Worm (Caenorhabditis elegans) whole organism, late embryonic: Measurements from ENCODE around the gene skr-10.
A peak's percentile ranks its signal among the peaks of the same experiment; 100 is the strongest.

Experiments
- C08G9.2 ChIP-seq: sonication (generic microtip); optimal IDR thresholded peaks from 2 replicates; lab custom pipeline; 2016; ENCODE audit warnings: mild to moderate bottlenecking, missing genetic modification characterization, moderate library complexity, missing compliant biosample characterization
- K02D7.2 ChIP-seq: sonication (generic microtip); optimal IDR thresholded peaks from 2 replicates; lab custom pipeline; 2017; ENCODE audit warnings: mild to moderate bottlenecking, missing genetic modification characterization, missing compliant biosample characterization
- T23F11.4 ChIP-seq: fragments of 200-800 bp; sonication (Bioruptor generic); optimal IDR thresholded peaks from 2 replicates; lab custom pipeline; 2018; ENCODE audit warnings: mild to moderate bottlenecking, missing genetic modification characterization, missing compliant biosample characterization
- Y22D7AL.16 ChIP-seq: sonication (generic microtip); optimal IDR thresholded peaks from 2 replicates; lab custom pipeline; 2016; ENCODE audit warnings: missing genetic modification characterization, missing compliant biosample characterization
- ceh-2 ChIP-seq: sonication (generic microtip); optimal IDR thresholded peaks from 2 replicates; lab custom pipeline; 2016; ENCODE audit warnings: missing genotype, missing genetic modification characterization, missing compliant biosample characterization
- ceh-22 ChIP-seq: sonication (generic microtip); optimal IDR thresholded peaks from 2 replicates; lab custom pipeline; 2017; ENCODE audit warnings: missing biosample characterization, missing genetic modification characterization
- ceh-31 ChIP-seq: sonication (generic microtip); optimal IDR thresholded peaks from 2 replicates; lab custom pipeline; 2016; ENCODE audit warnings: missing genetic modification characterization, missing compliant biosample characterization
- ceh-34 ChIP-seq: sonication (generic microtip); optimal IDR thresholded peaks from 2 replicates; lab custom pipeline; 2016; ENCODE audit warnings: mild to moderate bottlenecking, missing genetic modification characterization, missing compliant biosample characterization
- ceh-45 ChIP-seq: fragments of 200-800 bp; sonication (Bioruptor generic); IDR thresholded peaks from 2 replicates; pipeline ENCODE4 v1.3.6; 2022; ENCODE audit warnings: missing genetic modification reagents, missing genetic modification characterization, missing compliant biosample characterization
- ceh-6 ChIP-seq: fragments of 200-800 bp; sonication (Bioruptor generic); optimal IDR thresholded peaks from 2 replicates; lab custom pipeline; 2018; ENCODE audit warnings: mild to moderate bottlenecking, missing genetic modification characterization, missing compliant biosample characterization
- che-1 ChIP-seq: sonication (generic microtip); optimal IDR thresholded peaks from 2 replicates; lab custom pipeline; 2016; ENCODE audit warnings: mild to moderate bottlenecking, missing genetic modification characterization, missing compliant biosample characterization
- elt-4 ChIP-seq: sonication (generic microtip); optimal IDR thresholded peaks from 2 replicates; lab custom pipeline; 2016; ENCODE audit warnings: missing genetic modification characterization, missing compliant biosample characterization
- ets-4 ChIP-seq: sonication (generic microtip); optimal IDR thresholded peaks from 2 replicates; lab custom pipeline; 2016; ENCODE audit warnings: missing genetic modification characterization, missing compliant biosample characterization
- eyg-1 ChIP-seq: sonication (generic microtip); optimal IDR thresholded peaks from 2 replicates; lab custom pipeline; 2016; ENCODE audit warnings: missing genotype, missing genetic modification characterization, missing compliant biosample characterization
- fax-1 ChIP-seq: sonication (generic microtip); optimal IDR thresholded peaks from 2 replicates; lab custom pipeline; 2016; ENCODE audit warnings: missing genotype, missing genetic modification characterization, missing compliant biosample characterization
- gmeb-2 ChIP-seq: sonication (generic microtip); optimal IDR thresholded peaks from 2 replicates; lab custom pipeline; 2016; ENCODE audit warnings: missing genetic modification characterization, inconsistent platforms, missing compliant biosample characterization
- lim-6 ChIP-seq: sonication (generic microtip); optimal IDR thresholded peaks from 2 replicates; lab custom pipeline; 2016; ENCODE audit warnings: missing genetic modification characterization, missing compliant biosample characterization
- lin-11 ChIP-seq: fragments of 200-800 bp; sonication (Bioruptor generic); optimal IDR thresholded peaks from 2 replicates; lab custom pipeline; 2018; ENCODE audit warnings: mild to moderate bottlenecking, missing genetic modification characterization, missing compliant biosample characterization
- mec-3 ChIP-seq: sonication (generic microtip); optimal IDR thresholded peaks from 2 replicates; lab custom pipeline; 2016; ENCODE audit warnings: borderline replicate concordance, missing genetic modification characterization, missing compliant biosample characterization
- nfya-1 ChIP-seq: sonication (generic microtip); optimal IDR thresholded peaks from 2 replicates; lab custom pipeline; 2017; ENCODE audit warnings: missing genetic modification characterization, mild to moderate bottlenecking, missing compliant biosample characterization, antibody characterized with exemption, moderate library complexity
- pag-3 ChIP-seq: sonication (generic microtip); optimal IDR thresholded peaks from 2 replicates; lab custom pipeline; 2016; ENCODE audit warnings: missing compliant biosample characterization, missing genetic modification characterization, borderline replicate concordance
- pat-9 ChIP-seq: fragments of 200-800 bp; sonication (Bioruptor generic); optimal IDR thresholded peaks from 2 replicates; lab custom pipeline; 2018; ENCODE audit warnings: mild to moderate bottlenecking, missing genetic modification characterization, moderate library complexity, missing compliant biosample characterization
- pros-1 ChIP-seq: fragments of 150-350 bp; optimal IDR thresholded peaks from 2 replicates; lab custom pipeline; 2014; ENCODE audit warnings: missing biosample characterization, missing genetic modification reagents, missing genetic modification characterization
- rnt-1 ChIP-seq: sonication (generic microtip); optimal IDR thresholded peaks from 2 replicates; lab custom pipeline; 2016; ENCODE audit warnings: missing genetic modification characterization, missing compliant biosample characterization
- sdc-2 ChIP-seq: sonication (generic microtip); optimal IDR thresholded peaks from 2 replicates; lab custom pipeline; 2016; ENCODE audit warnings: missing genotype, missing genetic modification characterization, missing compliant biosample characterization
- sox-2 ChIP-seq: fragments of 200-800 bp; sonication (Bioruptor generic); IDR thresholded peaks from 2 replicates; pipeline ENCODE4 v1.3.6; 2022; ENCODE audit warnings: missing genetic modification reagents, missing genetic modification characterization, missing compliant biosample characterization
- tbx-2 ChIP-seq: sonication (generic microtip); optimal IDR thresholded peaks from 2 replicates; lab custom pipeline; 2016; ENCODE audit warnings: missing genetic modification characterization, missing compliant biosample characterization
- tbx-7 ChIP-seq: sonication (generic microtip); optimal IDR thresholded peaks from 2 replicates; lab custom pipeline; 2016; ENCODE audit warnings: missing genotype, missing genetic modification characterization, missing compliant biosample characterization
- unc-55 ChIP-seq: sonication (generic microtip); optimal IDR thresholded peaks from 2 replicates; lab custom pipeline; 2017; ENCODE audit warnings: missing biosample characterization, missing genetic modification reagents, missing genetic modification characterization
- ztf-16 ChIP-seq: sonication (generic microtip); optimal IDR thresholded peaks from 2 replicates; lab custom pipeline; 2017; ENCODE audit warnings: missing genetic modification characterization, missing compliant biosample characterization

skr-10 gene

DNA sequence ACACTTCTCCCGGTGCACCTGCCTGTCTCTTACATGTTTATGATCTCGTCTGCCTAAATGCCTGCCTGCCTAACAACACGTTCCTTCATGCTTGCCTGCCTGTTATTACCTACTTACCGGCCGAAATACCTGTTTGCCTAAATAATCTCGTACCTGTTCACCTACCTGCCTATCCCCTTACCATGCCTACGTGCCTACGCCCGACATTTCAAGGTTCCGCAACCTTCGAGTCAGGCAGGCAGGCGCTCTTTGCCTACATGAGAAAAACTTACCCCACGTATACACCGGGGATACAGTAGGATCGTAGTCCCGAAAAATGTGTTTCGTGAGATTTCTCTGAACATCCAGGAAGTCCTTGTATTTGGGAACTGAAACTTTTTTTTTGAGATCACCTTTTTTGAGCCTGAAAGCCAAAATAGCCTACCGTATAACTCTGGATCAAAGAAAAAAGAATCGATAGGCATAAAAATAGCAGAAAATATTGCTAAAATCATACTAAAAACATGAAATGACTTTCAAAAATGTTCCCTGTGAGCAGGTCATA, 15.7 kb downstream of the skr-10 start, which contains the start of gene lgc-19:
Gene lgc-19 (minus strand): TSS at position 494 of the 544 bp plus-strand sequence.
- TF ChIP-seq tbx-2, result no peak

DNA sequence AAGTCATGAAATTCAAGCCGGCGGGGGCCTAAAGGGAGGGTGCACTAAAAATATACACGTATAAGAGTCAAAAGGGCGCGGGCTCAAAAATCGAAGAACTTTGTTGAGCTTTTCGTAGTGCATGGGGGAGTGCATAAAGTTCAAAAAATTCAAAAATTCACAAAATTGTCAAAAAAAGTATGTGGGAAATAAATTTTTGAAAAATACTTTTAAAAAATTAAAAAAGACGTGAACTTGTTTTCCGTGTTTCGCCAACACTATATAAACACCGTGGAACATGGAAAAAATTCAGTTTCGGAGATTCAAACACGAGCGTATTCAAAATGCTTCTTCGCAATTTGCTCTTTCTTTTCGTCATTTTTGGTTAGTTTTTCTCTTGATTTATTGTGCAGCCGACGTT, 16.2 kb downstream of the skr-10 start, which contains the start of gene Y105C5B.17:
Gene Y105C5B.17 (plus strand): TSS at position 301 of the 400 bp plus-strand sequence.
- TF ChIP-seq ceh-34, result no peak
- TF ChIP-seq, all 69 proteins: peak for 0

- no peak for TF ChIP-seq ceh-22
- no peak for TF ChIP-seq pag-3 (tag; lab: Kevin White, UChicago)
- no peak for TF ChIP-seq ceh-6 (GFP tag; lab: Kevin White, UChicago)
- TF ChIP-seq gmeb-2, result no peak
- TF ChIP-seq sdc-2 (tag; lab: Kevin White, UChicago), result no peak
- TF ChIP-seq tbx-7 (tag; lab: Kevin White, UChicago), result no peak
- no peak for TF ChIP-seq fax-1 (tag; lab: Kevin White, UChicago)
- TF ChIP-seq mec-3 (tag; lab: Kevin White, UChicago), result no peak
- TF ChIP-seq ztf-16 (tag; lab: Kevin White, UChicago), result no peak
Measured at ce11 chrIV:15964307-15964706, 17.7 kb downstream of the skr-10 start, which contains the start of gene Y105C5B.18. Gene Y105C5B.18, plus strand, starts transcription at chrIV:15964607.

DNA sequence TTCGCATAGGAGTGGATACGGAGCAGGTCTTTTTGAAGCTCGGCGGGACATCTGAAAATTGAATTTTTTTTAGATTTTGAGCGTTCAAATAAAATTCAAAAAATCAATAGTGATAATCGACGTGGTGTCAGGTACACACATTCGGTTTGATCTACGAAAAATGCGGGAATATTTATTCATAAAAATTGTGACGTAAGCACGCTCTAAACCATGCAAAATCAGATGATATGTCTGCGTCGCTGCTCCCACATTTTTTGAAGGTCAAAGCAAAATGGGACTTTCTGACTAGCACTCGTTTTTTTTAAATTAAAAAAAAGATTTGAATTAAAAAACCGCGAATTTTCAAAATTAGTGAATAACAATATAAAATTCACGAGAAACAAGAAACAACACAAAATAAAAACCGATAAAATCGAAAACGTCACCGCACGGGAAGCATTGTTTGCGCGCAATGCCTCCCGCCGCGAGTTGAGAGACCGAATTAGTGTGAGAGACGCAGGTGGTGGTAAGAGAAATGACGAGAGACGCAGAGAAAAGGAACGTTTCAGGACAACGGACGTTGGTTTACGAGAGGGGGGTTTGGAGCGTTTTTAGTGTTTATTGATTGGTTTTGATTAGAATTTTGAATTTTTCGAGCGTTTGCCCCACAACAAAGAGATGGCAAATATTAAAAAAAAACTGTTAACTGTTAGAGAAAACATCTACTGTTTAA, 37.5 kb downstream of the skr-10 start, which contains the start of gene Y105C5B.19:
Gene Y105C5B.19 (minus strand): TSS at position 51 of the 712 bp plus-strand sequence.
- TF ChIP-seq pag-3 (tag; lab: Kevin White, UChicago) (no peak), nfya-1 (tag; lab: Kevin White, UChicago) (peak; percentile 72), ceh-2 (tag; lab: Kevin White, UChicago) (peak; percentile 1), ceh-31 (tag; lab: Kevin White, UChicago) (peak; percentile 42)

DNA sequence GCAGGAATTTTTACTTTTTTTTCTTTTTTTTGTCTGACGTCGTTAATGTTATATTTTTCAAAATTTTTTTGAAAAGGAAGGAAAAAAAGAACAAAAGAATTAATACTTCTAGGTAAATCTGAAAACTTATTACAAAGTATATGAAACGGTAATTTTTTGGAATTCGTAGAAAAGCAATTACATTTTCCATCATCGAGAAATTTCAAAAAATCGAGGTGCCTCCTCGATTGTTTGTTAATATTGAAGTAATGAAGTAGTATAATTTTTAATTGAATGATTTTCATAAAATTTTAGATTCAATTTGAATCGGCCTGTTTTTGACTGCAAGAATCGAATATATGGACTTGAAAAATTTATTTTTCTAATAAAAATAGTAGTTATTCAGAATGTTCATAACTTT, 44.8 kb downstream of the skr-10 start:
- TF ChIP-seq T23F11.4 (GFP tag; lab: Kevin White, UChicago), result no peak
- TF ChIP-seq C08G9.2 (tag; lab: Kevin White, UChicago), result no peak
- no peak for TF ChIP-seq fax-1 (tag; lab: Kevin White, UChicago)
- no peak for TF ChIP-seq lim-6 (tag; lab: Kevin White, UChicago)
- no peak for TF ChIP-seq K02D7.2 (tag; lab: Kevin White, UChicago)
- no peak for TF ChIP-seq unc-55 (GFP tag; lab: Kevin White, UChicago)
- no peak for TF ChIP-seq pat-9 (tag; lab: Kevin White, UChicago)
- TF ChIP-seq rnt-1 (tag; lab: Kevin White, UChicago), result no peak
- TF ChIP-seq sox-2 (GFP tag; lab: Robert Waterston, UW), result no peak
- TF ChIP-seq lin-11 (tag; lab: Kevin White, UChicago), result no peak
- TF ChIP-seq pros-1, result no peak
- TF ChIP-seq Y22D7AL.16, result no peak
- no peak for TF ChIP-seq ceh-6 (GFP tag; lab: Kevin White, UChicago)
- no peak for TF ChIP-seq tbx-2
- no peak for TF ChIP-seq ceh-45 (GFP tag; lab: Robert Waterston, UW)
- TF ChIP-seq pag-3 (tag; lab: Kevin White, UChicago), result no peak
- TF ChIP-seq eyg-1 (tag; lab: Kevin White, UChicago), result no peak
- no peak for TF ChIP-seq ets-4 (tag; lab: Kevin White, UChicago)
- no peak for TF ChIP-seq elt-4 (tag; lab: Kevin White, UChicago)
- no peak for TF ChIP-seq che-1 (tag; lab: Kevin White, UChicago)
- TF ChIP-seq, all 69 proteins: peak for 0
